Fruit fly (Drosophila melanogaster) whole organism, embryonic: Measurements from ENCODE around the gene CG14341.

Experiments used
- Asciz ChIP-seq: fragments of 200-800 bp; sonication (Bioruptor generic); optimal IDR thresholded peaks from 2 replicates; lab custom pipeline; 2017; ENCODE audit warnings: missing biosample characterization, mild to moderate bottlenecking, missing genetic modification characterization, missing genetic modification reagents
- Bteb2 ChIP-seq: fragments of 200-800 bp; sonication (Bioruptor generic); optimal IDR thresholded peaks from 2 replicates; lab custom pipeline; 2016; ENCODE audit warnings: missing biosample characterization, missing genetic modification characterization
- CG10431 ChIP-seq: fragments of 200-800 bp; sonication (Bioruptor generic); optimal IDR thresholded peaks from 3 replicates; lab custom pipeline; 2018; ENCODE audit warnings: missing biosample characterization, mild to moderate bottlenecking, missing genetic modification characterization
- CG12391 ChIP-seq: fragments of 200-800 bp; sonication (Bioruptor generic); optimal IDR thresholded peaks from 3 replicates; lab custom pipeline; 2018; ENCODE audit warnings: missing biosample characterization, mild to moderate bottlenecking, missing genetic modification characterization, moderate library complexity
- CG13424 ChIP-seq: fragments of 200-800 bp; sonication (Bioruptor generic); optimal IDR thresholded peaks from 2 replicates; lab custom pipeline; 2019; ENCODE audit warnings: missing biosample characterization, mild to moderate bottlenecking, missing genetic modification characterization, moderate library complexity
- CG14050 ChIP-seq: fragments of 200-800 bp; sonication (Bioruptor generic); IDR thresholded peaks from 3 replicates; pipeline ENCODE4 v1.3.6; 2022; ENCODE audit warnings: missing biosample characterization, missing genetic modification characterization
- CG14667 ChIP-seq: fragments of 200-800 bp; sonication (Bioruptor generic); IDR thresholded peaks from 2 replicates; pipeline ENCODE4 v1.3.6; 2022; ENCODE audit warnings: missing biosample characterization, missing genetic modification characterization
- CG15011 ChIP-seq: fragments of 200-800 bp; sonication (Bioruptor generic); optimal IDR thresholded peaks from 3 replicates; lab custom pipeline; 2018; ENCODE audit warnings: missing biosample characterization, mild to moderate bottlenecking, missing genetic modification characterization
- CG15514 ChIP-seq: fragments of 200-800 bp; sonication (Bioruptor generic); optimal IDR thresholded peaks from 3 replicates; lab custom pipeline; 2017; ENCODE audit warnings: missing biosample characterization, missing genetic modification characterization, mild to moderate bottlenecking, moderate library complexity, missing genetic modification reagents
- CG16813 ChIP-seq: fragments of 200-800 bp; sonication (Bioruptor generic); IDR thresholded peaks from 3 replicates; pipeline ENCODE4 v1.3.6; 2022; ENCODE audit warnings: missing biosample characterization, missing genetic modification characterization; ENCODE audit not compliant: partially characterized antibody
- CG2120 ChIP-seq: fragments of 200-800 bp; sonication (Bioruptor generic); optimal IDR thresholded peaks from 3 replicates; lab custom pipeline; 2016; ENCODE audit warnings: missing biosample characterization, missing genetic modification characterization
- CG2129 ChIP-seq: fragments of 200-800 bp; sonication (Bioruptor generic); IDR thresholded peaks from 2 replicates; pipeline ENCODE4 v1.3.6; 2022; ENCODE audit warnings: missing biosample characterization, missing genetic modification characterization; ENCODE audit not compliant: partially characterized antibody
- CG31441 ChIP-seq: fragments of 200-800 bp; sonication (Bioruptor generic); IDR thresholded peaks from 2 replicates; pipeline ENCODE4 v1.3.6; 2022; ENCODE audit warnings: missing biosample characterization, missing genetic modification characterization
- CG32532 ChIP-seq: fragments of 200-800 bp; sonication (Bioruptor generic); IDR thresholded peaks from 2 replicates; pipeline ENCODE4 v1.3.6; 2022; ENCODE audit warnings: missing biosample characterization, missing genetic modification characterization
- CG3838 ChIP-seq: fragments of 200-800 bp; sonication (Bioruptor generic); optimal IDR thresholded peaks from 3 replicates; lab custom pipeline; 2016; ENCODE audit warnings: missing biosample characterization, missing genetic modification characterization
- CG3995 ChIP-seq: fragments of 200-800 bp; sonication (Bioruptor generic); optimal IDR thresholded peaks from 3 replicates; lab custom pipeline; 2016; ENCODE audit warnings: missing biosample characterization, missing genetic modification characterization
- CG6175 ChIP-seq: fragments of 200-800 bp; sonication (Bioruptor generic); IDR thresholded peaks from 3 replicates; pipeline ENCODE4 v1.3.6; 2022; ENCODE audit warnings: missing biosample characterization, missing genetic modification characterization
- CG7987 ChIP-seq: fragments of 200-800 bp; sonication (Bioruptor generic); optimal IDR thresholded peaks from 2 replicates; lab custom pipeline; 2018; ENCODE audit warnings: missing biosample characterization, mild to moderate bottlenecking, missing genetic modification characterization, moderate library complexity
- D ChIP-seq, 2 experiments: fragments of 200-800 bp in 1 of 2; fragments of >200 bp in 1 of 2; sonication (Bioruptor generic) in 1 of 2; optimal IDR thresholded peaks; 2 replicates in 1 of 2; 3 replicates in 1 of 2; lab custom pipeline; 2017; ENCODE audit warnings: mild to moderate bottlenecking in 1 of 2, missing biosample characterization in 1 of 2, missing genetic modification characterization in 1 of 2, missing genetic modification reagents in 1 of 2
- Deaf1 ChIP-seq: fragments of 200-800 bp; optimal IDR thresholded peaks from 3 replicates; lab custom pipeline; 2019; ENCODE audit warnings: missing biosample characterization, mild to moderate bottlenecking, missing genetic modification characterization, moderate library complexity
- Fer1 ChIP-seq: fragments of 200-800 bp; sonication (Bioruptor generic); optimal IDR thresholded peaks from 2 replicates; lab custom pipeline; 2017; ENCODE audit warnings: missing biosample characterization, mild to moderate bottlenecking, missing genetic modification characterization
- HLHmδ ChIP-seq: fragments of 200-800 bp; sonication (Bioruptor generic); optimal IDR thresholded peaks from 2 replicates; lab custom pipeline; 2018; ENCODE audit warnings: missing biosample characterization, mild to moderate bottlenecking, missing genetic modification characterization, moderate library complexity
- Hr3 ChIP-seq: fragments of 200-800 bp; sonication (Bioruptor generic); optimal IDR thresholded peaks from 3 replicates; lab custom pipeline; 2016; ENCODE audit warnings: missing biosample characterization, missing genetic modification characterization
- Hr39 ChIP-seq: fragments of >200 bp; optimal IDR thresholded peaks from 2 replicates; lab custom pipeline; 2017
- Max ChIP-seq: fragments of 200-800 bp; sonication (Bioruptor generic); optimal IDR thresholded peaks from 2 replicates; lab custom pipeline; 2016; ENCODE audit warnings: missing biosample characterization, mild to moderate bottlenecking, missing genetic modification characterization
- Sin3A ChIP-seq: fragments of >200 bp; optimal IDR thresholded peaks from 2 replicates; lab custom pipeline; 2018
- Six4 ChIP-seq: fragments of 200-800 bp; sonication (Bioruptor generic); optimal IDR thresholded peaks from 2 replicates; lab custom pipeline; 2016; ENCODE audit warnings: missing biosample characterization, missing genetic modification characterization
- TFAM ChIP-seq: fragments of 200-800 bp; sonication (Bioruptor generic); optimal IDR thresholded peaks from 2 replicates; lab custom pipeline; 2017; ENCODE audit warnings: missing biosample characterization, missing genetic modification characterization, inconsistent platforms
- ab ChIP-seq: fragments of 200-800 bp; sonication (Bioruptor generic); optimal IDR thresholded peaks from 2 replicates; lab custom pipeline; 2016; ENCODE audit warnings: missing biosample characterization, missing genetic modification characterization
- abd-A ChIP-seq: fragments of 200-800 bp; sonication (Bioruptor generic); optimal IDR thresholded peaks from 3 replicates; lab custom pipeline; 2019; ENCODE audit warnings: missing biosample characterization, mild to moderate bottlenecking, missing genetic modification characterization, moderate library complexity
- cad ChIP-seq: fragments of >200 bp; optimal IDR thresholded peaks from 2 replicates; lab custom pipeline; 2017; ENCODE audit warnings: missing biosample characterization, missing genetic modification characterization
- ci ChIP-seq: fragments of 200-800 bp; sonication (Bioruptor generic); IDR thresholded peaks from 3 replicates; pipeline ENCODE4 v1.3.6; 2022; ENCODE audit warnings: missing biosample characterization, missing genetic modification characterization
- dan ChIP-seq: fragments of 200-800 bp; sonication (Bioruptor generic); IDR thresholded peaks from 2 replicates; pipeline ENCODE4 v1.3.6; 2022; ENCODE audit warnings: missing biosample characterization, missing genetic modification characterization
- disco-r ChIP-seq: fragments of 200-800 bp; sonication (Bioruptor generic); optimal IDR thresholded peaks from 2 replicates; lab custom pipeline; 2016; ENCODE audit warnings: missing biosample characterization, missing genetic modification characterization
- eyg ChIP-seq: fragments of 200-800 bp; sonication (Bioruptor generic); optimal IDR thresholded peaks from 3 replicates; lab custom pipeline; 2016; ENCODE audit warnings: missing biosample characterization, missing genetic modification characterization
- ftz-f1 ChIP-seq: fragments of 200-800 bp; sonication (Bioruptor generic); optimal IDR thresholded peaks from 2 replicates; lab custom pipeline; 2016; ENCODE audit warnings: missing biosample characterization, missing genetic modification characterization
- fu2 ChIP-seq: fragments of 200-800 bp; sonication (Bioruptor generic); optimal IDR thresholded peaks from 2 replicates; lab custom pipeline; 2016; ENCODE audit warnings: missing biosample characterization, missing genetic modification characterization
- gfzf ChIP-seq: fragments of 200-800 bp; sonication (Bioruptor generic); optimal IDR thresholded peaks from 2 replicates; lab custom pipeline; 2016; ENCODE audit warnings: missing biosample characterization, mild to moderate bottlenecking, missing genetic modification characterization, moderate library complexity
- ham ChIP-seq: fragments of 200-800 bp; sonication (Bioruptor generic); IDR thresholded peaks from 2 replicates; pipeline ENCODE4 v1.3.6; 2022; ENCODE audit warnings: missing biosample characterization, missing genetic modification characterization
- lola ChIP-seq, 3 experiments: fragments of >200 bp in 2 of 3; fragments of 200-800 bp in 1 of 3; sonication (Bioruptor generic) in 1 of 3; optimal IDR thresholded peaks; 2 replicates each; lab custom pipeline; 2017 to 2019; ENCODE audit warnings: missing biosample characterization in 3 of 3, missing genetic modification characterization in 3 of 3, mild to moderate bottlenecking in 1 of 3, moderate library complexity in 1 of 3
- mirr ChIP-seq: fragments of 200-800 bp; sonication (Bioruptor generic); optimal IDR thresholded peaks from 3 replicates; lab custom pipeline; 2018; ENCODE audit warnings: missing biosample characterization, mild to moderate bottlenecking, missing genetic modification characterization
- nmo ChIP-seq: fragments of 200-800 bp; sonication (Bioruptor generic); optimal IDR thresholded peaks from 2 replicates; lab custom pipeline; 2018; ENCODE audit warnings: missing biosample characterization, mild to moderate bottlenecking, missing genetic modification characterization, moderate library complexity
- oc ChIP-seq: fragments of 200-800 bp; sonication (Bioruptor generic); optimal IDR thresholded peaks from 2 replicates; lab custom pipeline; 2018; ENCODE audit warnings: missing biosample characterization, mild to moderate bottlenecking, missing genetic modification characterization, moderate library complexity
- p53 ChIP-seq: fragments of 200-800 bp; sonication (Bioruptor generic); optimal IDR thresholded peaks from 2 replicates; lab custom pipeline; 2016; ENCODE audit warnings: missing biosample characterization, missing genetic modification characterization
- sc ChIP-seq, 3 experiments: fragments of >200 bp in 2 of 3; fragments of 200-800 bp in 1 of 3; sonication (Bioruptor generic) in 1 of 3; optimal IDR thresholded peaks; 2 replicates in 2 of 3; 3 replicates in 1 of 3; lab custom pipeline; 2017; ENCODE audit warnings: mild to moderate bottlenecking in 1 of 3, missing biosample characterization in 1 of 3, missing genetic modification characterization in 1 of 3, missing genetic modification reagents in 1 of 3
- scrt ChIP-seq: fragments of 200-800 bp; sonication (Bioruptor generic); optimal IDR thresholded peaks from 2 replicates; lab custom pipeline; 2018; ENCODE audit warnings: missing biosample characterization, mild to moderate bottlenecking, missing genetic modification characterization, moderate library complexity
- sima ChIP-seq: fragments of 200-800 bp; sonication (Bioruptor generic); optimal IDR thresholded peaks from 2 replicates; lab custom pipeline; 2016; ENCODE audit warnings: missing biosample characterization, missing genetic modification characterization
- sisA ChIP-seq: fragments of 200-800 bp; sonication (Bioruptor generic); IDR thresholded peaks from 2 replicates; pipeline ENCODE4 v1.3.6; 2022; ENCODE audit warnings: missing biosample characterization, missing genetic modification characterization
- so ChIP-seq: fragments of 200-800 bp; sonication (Bioruptor generic); IDR thresholded peaks from 3 replicates; pipeline ENCODE4 v1.3.6; 2022; ENCODE audit warnings: missing biosample characterization, missing genetic modification characterization
- sqz ChIP-seq: fragments of 200-800 bp; sonication (Bioruptor generic); optimal IDR thresholded peaks from 3 replicates; lab custom pipeline; 2018; ENCODE audit warnings: missing biosample characterization, mild to moderate bottlenecking, missing genetic modification characterization
- yki ChIP-seq: fragments of >200 bp; optimal IDR thresholded peaks from 3 replicates; lab custom pipeline; 2018

The CG14341 gene

dm6 chr2L:1214465-1214864 lies 48.2 kb downstream of the CG14341 start (continued):
- TF ChIP-seq Six4 (GFP tag; lab: Kevin White, UChicago): peak; percentile 26
- no peak for TF ChIP-seq oc (tag; lab: Kevin White, UChicago)
- no peak for TF ChIP-seq gfzf (GFP tag; lab: Kevin White, UChicago)
- peak; percentile 52 for TF ChIP-seq CG31441 (GFP tag; lab: Robert Waterston, UW)
- peak; percentile 22; the same call in 1 of the 3 replicates for TF ChIP-seq CG14050 (GFP tag; lab: Robert Waterston, UW)
- TF ChIP-seq fu2 (GFP tag; lab: Kevin White, UChicago): no peak
- TF ChIP-seq ham: no peak
- TF ChIP-seq Fer1 (GFP tag; lab: Kevin White, UChicago): peak; percentile 59
- peak; percentile 53 for TF ChIP-seq sisA (GFP tag; lab: Robert Waterston, UW)
- peak; percentile 37 for TF ChIP-seq CG13424 (tag; lab: Kevin White, UChicago)
- no peak for TF ChIP-seq Max (GFP tag; lab: Kevin White, UChicago)
- TF ChIP-seq abd-A (tag; lab: Kevin White, UChicago): no peak
- no peak for TF ChIP-seq CG3995 (GFP tag; lab: Kevin White, UChicago)
- no peak for TF ChIP-seq dan (GFP tag; lab: Robert Waterston, UW)
- TF ChIP-seq p53 (GFP tag; lab: Kevin White, UChicago): no peak
- no peak for TF ChIP-seq CG16813 (GFP tag; lab: Robert Waterston, UW)
- no peak for TF ChIP-seq disco-r (GFP tag; lab: Kevin White, UChicago)
- peak; percentile 13 for TF ChIP-seq scrt (GFP tag; lab: Kevin White, UChicago)
- no peak for TF ChIP-seq CG2129 (GFP tag; lab: Robert Waterston, UW)
- TF ChIP-seq CG32532 (GFP tag; lab: Robert Waterston, UW): peak; percentile 26; the same call in 1 of the 2 replicates
- TF ChIP-seq cad (GFP tag; lab: Kevin White, UChicago): no peak
- no peak for TF ChIP-seq Deaf1 (tag; lab: Kevin White, UChicago)
- TF ChIP-seq CG6175 (GFP tag; lab: Robert Waterston, UW): no peak
- no peak for TF ChIP-seq D (optimal IDR thresholded peaks at IDR 0.05; lab: Kevin White, UChicago)
- peak; percentile 7 for TF ChIP-seq D (GFP tag; optimal IDR thresholded peaks at IDR 0.05; lab: Kevin White, UChicago)
- no peak for TF ChIP-seq ab (GFP tag; lab: Kevin White, UChicago)
- no peak for TF ChIP-seq ftz-f1 (GFP tag; lab: Kevin White, UChicago)
- no peak for TF ChIP-seq sqz (GFP tag; lab: Kevin White, UChicago)
- peak; percentile 78 for TF ChIP-seq ci (GFP tag; lab: Robert Waterston, UW)
- TF ChIP-seq so (GFP tag; lab: Robert Waterston, UW): 0 out of 3 replicates have a peak, but pooled peaks have one; percentile 22
- no peak for TF ChIP-seq Asciz (GFP tag; lab: Kevin White, UChicago)
- no peak for TF ChIP-seq Hr39 (lab: Kevin White, UChicago)
- no peak for TF ChIP-seq Bteb2 (GFP tag; lab: Kevin White, UChicago)
- peak; percentile 39 for TF ChIP-seq CG2120 (GFP tag; lab: Kevin White, UChicago)
- no peak for TF ChIP-seq TFAM (GFP tag; lab: Kevin White, UChicago)
- TF ChIP-seq CG3838 (GFP tag; lab: Kevin White, UChicago): no peak
- no peak for TF ChIP-seq Hr3 (GFP tag; lab: Kevin White, UChicago)
- no peak for TF ChIP-seq HLHmδ
- TF ChIP-seq CG15011: no peak
- TF ChIP-seq CG14667 (GFP tag; lab: Robert Waterston, UW): peak; percentile 39
- TF ChIP-seq nmo (GFP tag; lab: Kevin White, UChicago): peak; percentile 45
- TF ChIP-seq Sin3A (lab: Kevin White, UChicago): no peak
- TF ChIP-seq CG15514: peak; percentile 17
- TF ChIP-seq sima (GFP tag; lab: Kevin White, UChicago): no peak
- no peak for TF ChIP-seq eyg (GFP tag; lab: Kevin White, UChicago)
- no peak for TF ChIP-seq mirr (GFP tag; lab: Kevin White, UChicago)
- no peak for TF ChIP-seq CG7987 (GFP tag; lab: Kevin White, UChicago)
- no peak for TF ChIP-seq CG10431 (GFP tag; lab: Kevin White, UChicago)
- TF ChIP-seq lola (GFP tag; optimal IDR thresholded peaks at IDR 0.05; lab: Kevin White, UChicago): no peak
- no peak for TF ChIP-seq yki (lab: Kevin White, UChicago)
- TF ChIP-seq CG12391 (tag; lab: Kevin White, UChicago): peak; percentile 39
- TF ChIP-seq sc (optimal IDR thresholded peaks at IDR 0.05; lab: Kevin White, UChicago): no peak
- TF ChIP-seq sc (GFP tag; optimal IDR thresholded peaks at IDR 0.05; lab: Kevin White, UChicago): no peak
